Fruit fly (Drosophila melanogaster): ENCODE results near the gene CSN1b.

- TF ChIP-seq pan (optimal IDR thresholded peaks at IDR 0.05) (no peak), psq (optimal IDR thresholded peaks at IDR 0.05) (no peak), Dll (optimal IDR thresholded peaks at IDR 0.05) (no peak), CG8478 (optimal IDR thresholded peaks at IDR 0.05) (no peak), EcR (GFP tag; optimal IDR thresholded peaks at IDR 0.05) (no peak), usp (GFP tag; optimal IDR thresholded peaks at IDR 0.05) (no peak)
Measured at dm6 chr3L:18950359-18950758, 45.6 kb upstream of the CSN1b start, which contains the start of gene CG6836.

Data from whole organism.